Worm (Caenorhabditis elegans) whole organism, mixed stage, embryonic: ENCODE results near the gene gdh-1.

ENCODE experiments used
- bed-3 ChIP-seq: fragments of 200-800 bp; sonication (Bioruptor generic); optimal IDR thresholded peaks from 3 replicates; lab custom pipeline; 2018; ENCODE audit warnings: mild to moderate bottlenecking, missing genetic modification characterization, moderate library complexity, missing compliant biosample characterization
- blmp-1 ChIP-seq: fragments of 150-350 bp; optimal IDR thresholded peaks from 2 replicates; lab custom pipeline; 2014; ENCODE audit warnings: missing biosample characterization, missing genetic modification characterization
- ceh-39 ChIP-seq: fragments of 150-350 bp; optimal IDR thresholded peaks from 2 replicates; lab custom pipeline; 2014; ENCODE audit warnings: missing biosample characterization, missing genetic modification characterization
- ces-1 ChIP-seq: fragments of 150-350 bp; optimal IDR thresholded peaks from 2 replicates; lab custom pipeline; 2014; ENCODE audit warnings: missing biosample characterization, missing genetic modification reagents, missing genetic modification characterization
- drap-1 ChIP-seq: fragments of 200-800 bp; sonication (Bioruptor generic); optimal IDR thresholded peaks from 3 replicates; lab custom pipeline; 2018; ENCODE audit warnings: mild to moderate bottlenecking, missing genetic modification characterization, missing compliant biosample characterization
- elt-1 ChIP-seq: sonication (generic microtip); optimal IDR thresholded peaks from 2 replicates; lab custom pipeline; 2017; ENCODE audit warnings: missing genetic modification characterization, mild to moderate bottlenecking, missing compliant biosample characterization, antibody characterized with exemption, moderate library complexity, borderline replicate concordance; ENCODE audit not compliant: insufficient read depth
- mep-1 ChIP-seq: fragments of 150-350 bp; optimal IDR thresholded peaks from 2 replicates; lab custom pipeline; 2017; ENCODE audit warnings: missing biosample characterization, missing genetic modification reagents, missing genetic modification characterization, inconsistent platforms
- nhr-28 ChIP-seq: fragments of 150-350 bp; optimal IDR thresholded peaks from 2 replicates; lab custom pipeline; 2014; ENCODE audit warnings: missing biosample characterization, missing genetic modification characterization
- sem-2 ChIP-seq: fragments of 200-800 bp; sonication (Bioruptor generic); optimal IDR thresholded peaks from 2 replicates; lab custom pipeline; 2018; ENCODE audit warnings: mild to moderate bottlenecking, missing genetic modification characterization, missing compliant biosample characterization

DNA sequence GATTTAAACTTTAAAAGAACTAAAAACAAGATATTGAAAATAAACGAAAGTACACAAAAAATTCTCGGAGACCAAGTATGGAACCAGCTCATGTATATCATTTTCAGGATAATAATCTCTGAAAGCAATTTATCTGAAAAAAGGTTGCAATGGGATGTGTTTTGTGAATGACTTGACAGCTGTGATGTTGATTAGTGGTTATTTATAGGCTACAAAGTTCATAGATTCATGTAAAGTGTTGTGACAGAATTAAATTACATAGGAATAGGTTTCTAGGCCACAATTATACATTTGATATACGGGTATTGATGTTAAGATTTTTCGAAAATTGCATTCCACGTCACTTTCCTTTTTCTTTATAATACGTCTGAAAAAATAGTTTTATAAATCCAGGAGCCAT lies 12.3 kb downstream of the gdh-1 start, which contains the start of gene srj-1:
- TF ChIP-seq drap-1 (GFP tag; lab: Kevin White, UChicago) (no peak), mep-1 (tag; lab: Kevin White, UChicago) (no peak), bed-3 (GFP tag; lab: Kevin White, UChicago) (no peak), sem-2 (GFP tag; lab: Kevin White, UChicago) (no peak), nhr-28 (tag; lab: Kevin White, UChicago) (no peak), blmp-1 (tag; lab: Kevin White, UChicago) (no peak), ceh-39 (tag; lab: Kevin White, UChicago) (no peak), ces-1 (GFP tag; lab: Kevin White, UChicago) (no peak), elt-1 (tag; lab: Kevin White, UChicago) (no peak)
